Fruit fly (Drosophila melanogaster): ENCODE measurements around the gene Sry-beta.

Gene Sry-beta

dm6 chr3R:30021009-30021408, 18.5 kb upstream of the Sry-beta start:
- no peak for TF ChIP-seq CG17801 (GFP tag; optimal IDR thresholded peaks at IDR 0.05; ENCODE audit: partially characterized antibody)

DNA sequence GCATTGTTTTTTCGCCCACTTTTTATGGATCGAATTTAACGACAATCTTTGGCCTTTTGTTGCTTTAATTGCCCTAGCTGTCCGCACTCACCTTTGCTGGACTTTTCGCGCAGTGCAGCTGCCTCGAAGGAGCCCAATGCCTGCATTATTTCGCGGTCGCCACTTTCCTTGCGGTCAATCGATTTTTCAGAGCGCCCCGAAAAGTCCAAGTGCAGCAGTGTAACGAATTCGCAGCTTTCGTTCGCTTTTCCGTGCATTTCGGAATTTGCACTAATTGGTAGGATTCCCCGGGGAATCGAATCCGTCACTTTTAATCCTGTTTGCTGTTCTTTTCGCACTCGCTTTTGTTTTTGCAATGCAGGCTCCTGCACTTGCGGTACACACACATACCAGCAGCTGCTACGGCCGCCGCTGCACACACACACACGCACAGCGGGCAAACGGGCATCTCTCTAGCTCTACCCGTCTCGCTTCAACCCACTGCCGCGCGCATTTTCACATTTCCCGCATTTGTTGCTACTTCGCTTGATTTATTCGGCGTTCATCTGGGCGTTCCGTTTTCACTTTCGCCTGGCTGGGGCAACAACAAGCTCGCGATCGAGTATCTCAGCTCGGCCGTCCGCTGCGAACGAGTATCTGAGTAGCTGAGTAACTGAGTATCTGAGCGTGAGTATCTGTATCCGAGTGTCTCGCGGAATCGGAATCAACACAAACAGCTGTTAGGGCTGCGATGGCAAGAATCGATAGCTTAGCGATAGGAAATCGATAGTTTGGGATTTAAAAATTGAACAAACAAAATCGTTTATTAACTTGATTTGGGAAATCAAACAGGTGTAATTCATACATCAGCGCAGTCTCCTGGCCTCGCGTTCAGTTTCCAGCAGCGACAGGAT, 17.7 kb upstream of the Sry-beta start, which contains the start of gene Mgat2:
Mgat2 (minus strand) TSS at position 663 of the 893 bp plus-strand sequence.
- peak; percentile 36 for TF ChIP-seq CG17801 (GFP tag; optimal IDR thresholded peaks at IDR 0.05; ENCODE audit: partially characterized antibody)

DNA sequence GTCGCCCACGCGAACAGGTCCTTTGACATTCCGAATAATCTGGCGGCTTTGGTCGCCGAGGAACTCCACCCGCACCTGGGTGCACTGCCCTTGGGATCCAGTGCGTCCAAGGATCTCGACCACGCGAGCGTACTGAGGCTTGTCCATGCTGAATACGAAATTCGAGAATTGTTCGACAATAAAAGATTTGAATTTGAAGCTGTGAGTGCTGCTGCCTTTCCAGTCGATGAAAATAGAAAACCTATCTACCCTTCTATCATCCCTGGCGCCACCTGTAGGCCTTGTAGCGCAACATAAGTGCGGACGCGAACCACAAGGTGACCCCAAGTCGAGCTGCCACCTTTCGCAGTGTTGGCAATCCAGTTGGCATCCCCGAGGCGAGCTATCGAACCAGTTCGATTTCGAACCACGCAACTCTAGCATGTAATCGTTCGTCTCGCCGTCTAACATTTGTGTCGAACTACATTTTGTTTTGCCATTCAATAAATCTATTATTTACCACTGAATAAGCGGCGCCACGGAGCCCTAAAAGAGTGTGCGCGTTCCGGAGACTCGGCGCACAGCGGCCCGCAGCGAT, 17.0 kb upstream of the Sry-beta start, which contains the start of the genes RpS28a and Axn:
RpS28a (minus strand) TSS at position 197 of the 577 bp plus-strand sequence.
Axn (plus strand) TSS at position 391 of the 577 bp plus-strand sequence.
- TF ChIP-seq CG17801 (GFP tag; optimal IDR thresholded peaks at IDR 0.05; ENCODE audit: partially characterized antibody): no peak

dm6 chr3R:30023445-30023844, 16.1 kb upstream of the Sry-beta start:
- TF ChIP-seq CG17801 (GFP tag; optimal IDR thresholded peaks at IDR 0.05; ENCODE audit: partially characterized antibody): no peak

- TF ChIP-seq CG17801 (GFP tag; optimal IDR thresholded peaks at IDR 0.05; ENCODE audit: partially characterized antibody): no peak
Observed at dm6 chr3R:30030061-30030460, 9.5 kb upstream of the Sry-beta start.

DNA sequence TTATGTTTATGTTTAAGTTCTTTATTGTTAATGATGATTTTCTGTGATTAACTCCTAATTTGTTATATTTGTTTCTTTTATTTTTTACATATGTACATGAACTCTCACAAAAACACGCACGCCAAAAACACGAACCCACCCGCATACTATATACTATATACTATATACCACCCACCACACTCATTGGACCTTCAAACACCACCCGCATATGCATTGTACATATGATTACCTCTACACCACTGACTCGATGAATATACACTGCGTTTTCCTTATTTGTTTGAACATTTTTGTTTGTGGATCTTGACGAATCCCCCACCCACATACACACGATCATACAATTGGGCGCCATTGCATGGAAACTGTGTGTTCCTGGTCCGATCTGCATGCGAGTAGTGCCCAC, 7.2 kb upstream of the Sry-beta start:
- no peak for TF ChIP-seq CG17801 (GFP tag; optimal IDR thresholded peaks at IDR 0.05; ENCODE audit: partially characterized antibody)

DNA sequence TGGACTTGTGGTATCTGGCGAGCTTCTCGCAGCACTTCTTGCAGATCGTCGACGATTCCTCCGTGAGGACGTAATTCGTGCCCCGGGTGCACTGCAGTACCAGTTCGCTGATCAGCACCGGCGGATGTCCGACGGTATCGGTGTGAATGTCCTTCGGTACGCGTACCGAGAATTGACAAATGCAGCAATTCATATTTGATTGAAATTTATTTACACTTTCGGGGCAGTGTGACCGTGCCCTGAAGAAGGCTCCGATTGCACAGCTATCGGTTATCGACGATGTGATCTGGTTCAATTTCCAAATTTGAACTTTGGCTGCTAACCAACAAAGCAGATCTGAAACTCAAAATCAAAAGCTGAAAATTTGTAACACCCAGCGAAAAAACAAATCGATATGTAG, 2.9 kb upstream of the Sry-beta start, which contains the start of gene ZIPIC:
ZIPIC (minus strand) TSS at position 262 of the 400 bp plus-strand sequence.
- TF ChIP-seq CG17801 (GFP tag; optimal IDR thresholded peaks at IDR 0.05; ENCODE audit: partially characterized antibody): no peak

DNA sequence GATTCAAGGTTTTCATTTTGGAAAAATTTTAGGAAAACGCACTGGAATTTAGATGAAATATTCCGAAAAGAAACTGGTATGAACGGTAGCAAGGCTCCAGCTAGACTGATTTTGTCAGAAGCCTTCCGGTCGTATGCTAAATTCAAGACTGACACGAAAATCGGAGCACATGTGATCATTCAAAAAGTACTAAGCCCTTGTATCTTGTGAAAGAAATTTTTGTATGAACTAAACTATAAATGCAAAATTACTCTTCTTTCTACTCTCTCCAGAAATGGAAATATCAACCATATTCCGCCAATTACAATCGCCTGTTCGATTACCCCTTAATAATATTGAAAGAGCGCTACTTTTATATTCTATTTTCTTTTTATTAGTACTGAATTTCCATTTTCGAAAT, 1.9 kb upstream of the Sry-beta start, which contains the start of gene ocn:
ocn (minus strand) TSS at position 101 of the 400 bp plus-strand sequence.
- no peak for TF ChIP-seq CG17801 (GFP tag; optimal IDR thresholded peaks at IDR 0.05; ENCODE audit: partially characterized antibody)

DNA sequence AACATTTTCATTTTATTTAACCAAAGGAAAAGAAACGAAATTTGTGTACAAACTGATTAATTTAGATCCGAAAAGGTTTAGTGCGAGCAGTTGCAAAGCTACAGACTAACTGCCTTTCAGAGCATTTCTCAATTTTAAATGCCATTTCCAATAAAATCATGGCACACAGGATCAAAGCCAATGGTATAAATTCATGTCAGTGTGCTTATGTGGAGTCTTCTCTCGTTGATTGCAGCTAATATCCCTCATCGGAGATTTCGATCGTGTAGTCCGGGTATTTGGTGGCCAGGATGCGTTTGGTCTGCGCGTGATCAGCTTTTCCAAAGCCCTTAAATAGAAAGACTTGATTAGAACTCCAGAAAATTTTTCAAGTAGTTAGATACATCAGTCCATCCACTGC, 891 bp upstream of the Sry-beta start, which contains the start of gene janB:
janB (minus strand) TSS at position 101 of the 400 bp plus-strand sequence.
- TF ChIP-seq CG17801 (GFP tag; optimal IDR thresholded peaks at IDR 0.05; ENCODE audit: partially characterized antibody): no peak

dm6 chr3R:30040879-30041278, 1.4 kb downstream of the Sry-beta start:
- TF ChIP-seq CG17801 (GFP tag; optimal IDR thresholded peaks at IDR 0.05; ENCODE audit: partially characterized antibody): no peak

dm6 chr3R:30043139-30043744, 3.7 kb downstream of the Sry-beta start, which contains the start of gene Sry-delta:
Gene Sry-delta (plus strand): TSS chr3R:30043341.
- peak; percentile 68 for TF ChIP-seq CG17801 (GFP tag; optimal IDR thresholded peaks at IDR 0.05; ENCODE audit: partially characterized antibody)

- peak; percentile 95 for TF ChIP-seq CG17801 (GFP tag; optimal IDR thresholded peaks at IDR 0.05; ENCODE audit: partially characterized antibody)
Observed at dm6 chr3R:30046029-30047001, 6.8 kb downstream of the Sry-beta start, which contains the start of the genes RpL32 and CG7943. Gene RpL32 (minus strand): TSS chr3R:30046161. Gene CG7943 (plus strand): TSS chr3R:30046470.

DNA sequence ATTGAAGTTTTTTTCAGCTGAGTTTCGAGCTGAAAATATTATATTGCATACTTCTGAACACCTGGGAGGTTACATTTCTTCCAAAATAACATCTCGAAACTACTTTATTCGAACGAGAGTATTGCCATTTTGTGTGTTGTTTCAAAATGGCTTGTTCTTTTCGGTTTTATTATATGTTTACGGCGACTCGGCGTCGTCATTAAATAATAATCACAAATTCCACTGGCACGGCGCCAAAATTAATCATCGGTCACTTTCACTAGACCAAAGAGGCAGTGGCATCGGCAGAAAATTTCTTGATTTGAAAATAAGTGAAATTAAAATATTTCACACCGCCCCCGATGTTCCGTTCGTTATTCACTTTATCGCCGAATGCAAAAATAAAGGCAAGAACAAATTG, 10.9 kb downstream of the Sry-beta start:
- TF ChIP-seq CG17801 (GFP tag; optimal IDR thresholded peaks at IDR 0.05; ENCODE audit: partially characterized antibody): no peak

dm6 chr3R:30051933-30052332, 12.4 kb downstream of the Sry-beta start, which contains the start of gene CG15528:
Gene CG15528 (minus strand): TSS chr3R:30052112.
- no peak for TF ChIP-seq CG17801 (GFP tag; optimal IDR thresholded peaks at IDR 0.05; ENCODE audit: partially characterized antibody)
